Worm (Caenorhabditis elegans): ENCODE results near the gene srm-1.

Gene srm-1

ce11 chrIV:5012241-5012640, at the start of gene srm-1:
Gene srm-1, plus strand, starts transcription at chrIV:5012541.
- TF ChIP-seq cnd-1 (tag; optimal IDR thresholded peaks at IDR 0.05), result no peak
- TF ChIP-seq lin-32 (GFP tag; optimal IDR thresholded peaks at IDR 0.05), result no peak
- TF ChIP-seq drap-1 (GFP tag; optimal IDR thresholded peaks at IDR 0.05), result no peak
- no peak for TF ChIP-seq mls-2 (tag; optimal IDR thresholded peaks at IDR 0.05)
- no peak for TF ChIP-seq elt-3 (tag; optimal IDR thresholded peaks at IDR 0.05)
- TF ChIP-seq M03D4.4 (tag; optimal IDR thresholded peaks at IDR 0.05), result no peak
- TF ChIP-seq ces-1 (GFP tag; optimal IDR thresholded peaks at IDR 0.05), result no peak
- TF ChIP-seq elt-1 (tag; optimal IDR thresholded peaks at IDR 0.05; ENCODE audit: borderline replicate concordance, insufficient read depth), result no peak
- TF ChIP-seq ztf-11 (tag; optimal IDR thresholded peaks at IDR 0.05), result no peak

ce11 chrIV:4963834-4964233, 48.5 kb upstream of the srm-1 start, which contains the start of gene txt-3:
Gene txt-3, plus strand, starts transcription at chrIV:4963958.
- TF ChIP-seq blmp-1 (tag; optimal IDR thresholded peaks at IDR 0.05) (no peak), flh-1 (GFP tag; optimal IDR thresholded peaks at IDR 0.05) (no peak), lin-13 (tag; optimal IDR thresholded peaks at IDR 0.05) (no peak), unc-39 (tag; optimal IDR thresholded peaks at IDR 0.05) (no peak), mab-5 (tag; optimal IDR thresholded peaks at IDR 0.05) (no peak), M03D4.4 (tag; optimal IDR thresholded peaks at IDR 0.05) (no peak), elt-3 (tag; optimal IDR thresholded peaks at IDR 0.05) (no peak)

- TF ChIP-seq sem-2 (GFP tag; optimal IDR thresholded peaks at IDR 0.05) (no peak), ceh-43 (GFP tag; optimal IDR thresholded peaks at IDR 0.05) (no peak), flh-1 (GFP tag; optimal IDR thresholded peaks at IDR 0.05) (no peak), hlh-1 (tag; optimal IDR thresholded peaks at IDR 0.05) (no peak), ztf-11 (tag; optimal IDR thresholded peaks at IDR 0.05) (no peak), nhr-2 (tag; optimal IDR thresholded peaks at IDR 0.05) (no peak), lin-32 (GFP tag; optimal IDR thresholded peaks at IDR 0.05) (no peak), ceh-83 (GFP tag; optimal IDR thresholded peaks at IDR 0.05) (no peak), mep-1 (tag; optimal IDR thresholded peaks at IDR 0.05) (no peak), lsy-2 (tag; optimal IDR thresholded peaks at IDR 0.05) (no peak)
Measured at ce11 chrIV:4969419-4969818, 42.9 kb upstream of the srm-1 start, which contains the start of gene Y9C9A.13. Gene Y9C9A.13, minus strand, starts transcription at chrIV:4969519.

- TF ChIP-seq sem-2 (GFP tag; optimal IDR thresholded peaks at IDR 0.05) (no peak), hlh-1 (tag; optimal IDR thresholded peaks at IDR 0.05) (no peak), tbx-8 (GFP tag; optimal IDR thresholded peaks at IDR 0.05) (no peak), ceh-43 (GFP tag; optimal IDR thresholded peaks at IDR 0.05) (no peak), ceh-83 (GFP tag; optimal IDR thresholded peaks at IDR 0.05) (no peak), mls-2 (tag; optimal IDR thresholded peaks at IDR 0.05) (no peak), M03D4.4 (tag; optimal IDR thresholded peaks at IDR 0.05) (no peak), mep-1 (tag; optimal IDR thresholded peaks at IDR 0.05) (no peak), unc-62 (GFP tag; optimal IDR thresholded peaks at IDR 0.05) (no peak)
Measured at ce11 chrIV:4975995-4976394, 36.3 kb upstream of the srm-1 start, which contains the start of gene Y9C9A.16. Gene Y9C9A.16, minus strand, starts transcription at chrIV:4976125.

- TF ChIP-seq flh-1 (GFP tag; optimal IDR thresholded peaks at IDR 0.05), result no peak
- no peak for TF ChIP-seq elt-3 (tag; optimal IDR thresholded peaks at IDR 0.05)
- TF ChIP-seq sem-2 (GFP tag; optimal IDR thresholded peaks at IDR 0.05), result no peak
- no peak for TF ChIP-seq snpc-4 (tag; optimal IDR thresholded peaks at IDR 0.05)
- TF ChIP-seq sptf-1 (tag; optimal IDR thresholded peaks at IDR 0.05), result no peak
- no peak for TF ChIP-seq tbx-8 (GFP tag; optimal IDR thresholded peaks at IDR 0.05)
Measured at ce11 chrIV:4977176-4977693, 35.1 kb upstream of the srm-1 start, which contains the start of gene E03H12.5. Gene E03H12.5, plus strand, starts transcription at chrIV:4977226.

ce11 chrIV:4981027-4981426, 31.3 kb upstream of the srm-1 start, which contains the start of gene srz-24:
Gene srz-24, minus strand, starts transcription at chrIV:4981127.
- TF ChIP-seq tbx-8 (GFP tag; optimal IDR thresholded peaks at IDR 0.05), result no peak
- no peak for TF ChIP-seq blmp-1 (tag; optimal IDR thresholded peaks at IDR 0.05)
- no peak for TF ChIP-seq ham-2 (GFP tag; optimal IDR thresholded peaks at IDR 0.05)
- TF ChIP-seq nhr-12 (tag; optimal IDR thresholded peaks at IDR 0.05), result no peak
- no peak for TF ChIP-seq flh-1 (GFP tag; optimal IDR thresholded peaks at IDR 0.05)
- no peak for TF ChIP-seq mab-5 (tag; optimal IDR thresholded peaks at IDR 0.05)
- TF ChIP-seq M03D4.4 (tag; optimal IDR thresholded peaks at IDR 0.05), result no peak
- no peak for TF ChIP-seq cnd-1 (tag; optimal IDR thresholded peaks at IDR 0.05)
- TF ChIP-seq ces-1 (GFP tag; optimal IDR thresholded peaks at IDR 0.05), result no peak
- no peak for TF ChIP-seq ceh-39 (tag; optimal IDR thresholded peaks at IDR 0.05)
- no peak for TF ChIP-seq sem-2 (GFP tag; optimal IDR thresholded peaks at IDR 0.05)
- no peak for TF ChIP-seq lin-32 (GFP tag; optimal IDR thresholded peaks at IDR 0.05)
- TF ChIP-seq mep-1 (tag; optimal IDR thresholded peaks at IDR 0.05), result no peak
- no peak for TF ChIP-seq unc-39 (tag; optimal IDR thresholded peaks at IDR 0.05)
- no peak for TF ChIP-seq snpc-4 (tag; optimal IDR thresholded peaks at IDR 0.05)
